Fruit fly (Drosophila melanogaster) whole organism, embryonic: Measurements from ENCODE around the gene CG34162.

Experiments used
- ATbp ChIP-seq: fragments of 200-800 bp; sonication (Bioruptor generic); optimal IDR thresholded peaks from 2 replicates; lab custom pipeline; 2017; ENCODE audit warnings: missing biosample characterization, mild to moderate bottlenecking, missing genetic modification characterization, missing genetic modification reagents
- Atf3 ChIP-seq: fragments of 200-800 bp; sonication (Bioruptor generic); optimal IDR thresholded peaks from 3 replicates; lab custom pipeline; 2016; ENCODE audit warnings: missing biosample characterization, missing genetic modification characterization
- CG13123 ChIP-seq: fragments of 200-800 bp; sonication (Bioruptor generic); optimal IDR thresholded peaks from 2 replicates; lab custom pipeline; 2016; ENCODE audit warnings: missing biosample characterization, missing genetic modification characterization
- CG1529 ChIP-seq: fragments of 200-800 bp; sonication (Bioruptor generic); optimal IDR thresholded peaks from 3 replicates; lab custom pipeline; 2018; ENCODE audit warnings: missing biosample characterization, missing genetic modification characterization
- CG15696 ChIP-seq: fragments of 200-800 bp; sonication (Bioruptor generic); optimal IDR thresholded peaks from 2 replicates; lab custom pipeline; 2019; ENCODE audit warnings: missing biosample characterization, mild to moderate bottlenecking, missing genetic modification characterization, moderate library complexity
- CG17186 ChIP-seq: fragments of 200-800 bp; sonication (Bioruptor generic); optimal IDR thresholded peaks from 3 replicates; lab custom pipeline; 2017; ENCODE audit warnings: missing biosample characterization, missing genetic modification reagents, missing genetic modification characterization
- CG18262 ChIP-seq: fragments of 200-800 bp; optimal IDR thresholded peaks from 3 replicates; lab custom pipeline; 2019; ENCODE audit warnings: missing biosample characterization, mild to moderate bottlenecking, missing genetic modification characterization, moderate library complexity
- CG31388 ChIP-seq: fragments of 200-800 bp; sonication (Bioruptor generic); optimal IDR thresholded peaks from 2 replicates; lab custom pipeline; 2016; ENCODE audit warnings: missing biosample characterization, missing genetic modification characterization
- CG32532 ChIP-seq: fragments of 200-800 bp; sonication (Bioruptor generic); IDR thresholded peaks from 2 replicates; pipeline ENCODE4 v1.3.6; 2022; ENCODE audit warnings: missing biosample characterization, missing genetic modification characterization
- CG32767 ChIP-seq: fragments of 200-800 bp; sonication (Bioruptor generic); IDR thresholded peaks from 2 replicates; pipeline ENCODE4 v1.3.6; 2022; ENCODE audit warnings: missing biosample characterization, missing genetic modification characterization
- CG32772 ChIP-seq: fragments of 200-800 bp; sonication (Bioruptor generic); IDR thresholded peaks from 2 replicates; pipeline ENCODE4 v1.3.6; 2022; ENCODE audit warnings: missing biosample characterization, missing genetic modification characterization
- CG3995 ChIP-seq: fragments of 200-800 bp; sonication (Bioruptor generic); optimal IDR thresholded peaks from 3 replicates; lab custom pipeline; 2016; ENCODE audit warnings: missing biosample characterization, missing genetic modification characterization
- CG4328 ChIP-seq: fragments of 200-800 bp; sonication (Bioruptor generic); optimal IDR thresholded peaks from 3 replicates; lab custom pipeline; 2017; ENCODE audit warnings: missing biosample characterization, missing genetic modification reagents, missing genetic modification characterization
- CG4707 ChIP-seq: fragments of 200-800 bp; sonication (Bioruptor generic); optimal IDR thresholded peaks from 2 replicates; lab custom pipeline; 2018; ENCODE audit warnings: missing biosample characterization, mild to moderate bottlenecking, missing genetic modification characterization, moderate library complexity
- CG6683 ChIP-seq: fragments of 200-800 bp; sonication (Bioruptor generic); optimal IDR thresholded peaks from 2 replicates; lab custom pipeline; 2017; ENCODE audit warnings: missing biosample characterization, mild to moderate bottlenecking, missing genetic modification characterization, missing genetic modification reagents
- CG9876 ChIP-seq: fragments of 200-800 bp; sonication (Bioruptor generic); optimal IDR thresholded peaks from 2 replicates; lab custom pipeline; 2016; ENCODE audit warnings: missing biosample characterization, missing genetic modification characterization
- CkIIα-i1 ChIP-seq: fragments of 200-800 bp; sonication (Bioruptor generic); IDR thresholded peaks from 2 replicates; pipeline ENCODE4 v1.3.6; 2022; ENCODE audit warnings: missing biosample characterization, missing genetic modification characterization
- D19A ChIP-seq: fragments of 200-800 bp; optimal IDR thresholded peaks from 3 replicates; lab custom pipeline; 2019; ENCODE audit warnings: missing biosample characterization, mild to moderate bottlenecking, missing genetic modification characterization, moderate library complexity
- Dfd ChIP-seq, 2 experiments: fragments of >200 bp; optimal IDR thresholded peaks; 2 replicates each; lab custom pipeline; 2017; ENCODE audit warnings: missing biosample characterization in 2 of 2, missing genetic modification characterization in 2 of 2
- Dip2 ChIP-seq: fragments of 200-800 bp; sonication (Bioruptor generic); IDR thresholded peaks from 2 replicates; pipeline ENCODE4 v1.3.6; 2022; ENCODE audit warnings: missing biosample characterization, missing genetic modification characterization
- Dll ChIP-seq: fragments of 200-800 bp; sonication (Bioruptor generic); IDR thresholded peaks from 4 replicates; pipeline ENCODE4 v1.3.6; 2022; ENCODE audit warnings: missing biosample characterization, missing genetic modification characterization; ENCODE audit not compliant: partially characterized antibody
- ERR ChIP-seq: fragments of 200-800 bp; sonication (Bioruptor generic); optimal IDR thresholded peaks from 2 replicates; lab custom pipeline; 2016; ENCODE audit warnings: missing biosample characterization, missing genetic modification characterization
- HHEX ChIP-seq: fragments of 200-800 bp; sonication (Bioruptor generic); optimal IDR thresholded peaks from 3 replicates; lab custom pipeline; 2017; ENCODE audit warnings: missing biosample characterization, mild to moderate bottlenecking, missing genetic modification characterization, missing genetic modification reagents
- Hsf ChIP-seq: fragments of 200-800 bp; sonication (Bioruptor generic); optimal IDR thresholded peaks from 3 replicates; lab custom pipeline; 2016; ENCODE audit warnings: missing biosample characterization, missing genetic modification characterization
- Max ChIP-seq: fragments of 200-800 bp; sonication (Bioruptor generic); optimal IDR thresholded peaks from 2 replicates; lab custom pipeline; 2016; ENCODE audit warnings: missing biosample characterization, mild to moderate bottlenecking, missing genetic modification characterization
- PHDP ChIP-seq: fragments of 200-800 bp; sonication (Bioruptor generic); optimal IDR thresholded peaks from 3 replicates; lab custom pipeline; 2018; ENCODE audit warnings: missing biosample characterization, mild to moderate bottlenecking, missing genetic modification characterization, moderate library complexity
- Sry-β ChIP-seq: fragments of 200-800 bp; sonication (Bioruptor generic); optimal IDR thresholded peaks from 2 replicates; lab custom pipeline; 2018; ENCODE audit warnings: missing biosample characterization, mild to moderate bottlenecking, missing genetic modification characterization, moderate library complexity
- Vsx1 ChIP-seq: fragments of 200-800 bp; sonication (Bioruptor generic); optimal IDR thresholded peaks from 2 replicates; lab custom pipeline; 2017; ENCODE audit warnings: missing biosample characterization, mild to moderate bottlenecking, missing genetic modification characterization, missing genetic modification reagents
- aop ChIP-seq: fragments of 200-800 bp; sonication (Bioruptor generic); IDR thresholded peaks from 2 replicates; pipeline ENCODE4 v1.3.6; 2022; ENCODE audit warnings: missing biosample characterization, missing genetic modification characterization
- ato ChIP-seq: fragments of 200-800 bp; sonication (Bioruptor generic); IDR thresholded peaks from 2 replicates; pipeline ENCODE4 v1.3.6; 2022; ENCODE audit warnings: missing biosample characterization, missing genetic modification characterization; ENCODE audit not compliant: partially characterized antibody
- bcd ChIP-seq: fragments of 200-800 bp; sonication (Bioruptor generic); optimal IDR thresholded peaks from 2 replicates; lab custom pipeline; 2017; ENCODE audit warnings: missing biosample characterization, mild to moderate bottlenecking, missing genetic modification characterization
- bigmax ChIP-seq: fragments of 200-800 bp; sonication (Bioruptor generic); optimal IDR thresholded peaks from 2 replicates; lab custom pipeline; 2018; ENCODE audit warnings: missing biosample characterization, mild to moderate bottlenecking, missing genetic modification characterization
- br ChIP-seq: fragments of >200 bp; optimal IDR thresholded peaks from 2 replicates; lab custom pipeline; 2017
- caup ChIP-seq: fragments of 200-800 bp; sonication (Bioruptor generic); optimal IDR thresholded peaks from 3 replicates; lab custom pipeline; 2017; ENCODE audit warnings: missing biosample characterization, mild to moderate bottlenecking, missing genetic modification characterization, moderate library complexity; ENCODE audit not compliant: severe bottlenecking
- emc ChIP-seq: fragments of 200-800 bp; sonication (Bioruptor generic); optimal IDR thresholded peaks from 2 replicates; lab custom pipeline; 2016; ENCODE audit warnings: missing biosample characterization, missing genetic modification characterization
- eve ChIP-seq, 2 experiments: fragments of >200 bp; optimal IDR thresholded peaks; 2 replicates each; lab custom pipeline; 2017; ENCODE audit warnings: missing biosample characterization in 2 of 2, missing genetic modification characterization in 2 of 2
- fd3F ChIP-seq: fragments of 200-800 bp; sonication (Bioruptor generic); optimal IDR thresholded peaks from 2 replicates; lab custom pipeline; 2018; ENCODE audit warnings: missing biosample characterization, mild to moderate bottlenecking, missing genetic modification characterization, moderate library complexity
- gt ChIP-seq: fragments of 200-800 bp; sonication (Bioruptor generic); IDR thresholded peaks from 2 replicates; pipeline ENCODE4 v1.3.6; 2022; ENCODE audit warnings: missing biosample characterization, missing genetic modification characterization
- nmo ChIP-seq: fragments of 200-800 bp; sonication (Bioruptor generic); optimal IDR thresholded peaks from 2 replicates; lab custom pipeline; 2018; ENCODE audit warnings: missing biosample characterization, mild to moderate bottlenecking, missing genetic modification characterization, moderate library complexity
- peb ChIP-seq: fragments of 200-800 bp; sonication (Bioruptor generic); IDR thresholded peaks from 2 replicates; pipeline ENCODE4 v1.3.6; 2022; ENCODE audit warnings: missing biosample characterization, missing genetic modification characterization
- pfk ChIP-seq: fragments of 200-800 bp; sonication (Bioruptor generic); optimal IDR thresholded peaks from 2 replicates; lab custom pipeline; 2018; ENCODE audit warnings: missing biosample characterization, mild to moderate bottlenecking, missing genetic modification characterization, moderate library complexity
- phol ChIP-seq: fragments of 200-800 bp; sonication (Bioruptor generic); optimal IDR thresholded peaks from 3 replicates; lab custom pipeline; 2018; ENCODE audit warnings: missing biosample characterization, mild to moderate bottlenecking, missing genetic modification characterization, moderate library complexity
- run ChIP-seq: fragments of 200-800 bp; sonication (Bioruptor generic); optimal IDR thresholded peaks from 3 replicates; lab custom pipeline; 2018; ENCODE audit warnings: missing biosample characterization, mild to moderate bottlenecking, missing genetic modification characterization
- salm ChIP-seq: fragments of 200-800 bp; sonication (Bioruptor generic); optimal IDR thresholded peaks from 2 replicates; lab custom pipeline; 2018; ENCODE audit warnings: missing biosample characterization, mild to moderate bottlenecking, missing genetic modification characterization
- sens-2 ChIP-seq: fragments of 200-800 bp; sonication (Bioruptor generic); IDR thresholded peaks from 2 replicates; pipeline ENCODE4 v1.3.6; 2022; ENCODE audit warnings: missing biosample characterization, missing genetic modification characterization
- slbo ChIP-seq: fragments of 200-800 bp; sonication (Bioruptor generic); IDR thresholded peaks from 2 replicates; pipeline ENCODE4 v1.3.6; 2022; ENCODE audit warnings: missing biosample characterization, missing genetic modification characterization
- stc ChIP-seq: fragments of 200-800 bp; sonication (Bioruptor generic); IDR thresholded peaks from 2 replicates; pipeline ENCODE4 v1.3.6; 2022; ENCODE audit warnings: missing biosample characterization, missing genetic modification characterization
- vvl ChIP-seq: fragments of 200-800 bp; sonication (Bioruptor generic); IDR thresholded peaks from 2 replicates; pipeline ENCODE4 v1.3.6; 2022; ENCODE audit warnings: missing biosample characterization, missing genetic modification characterization
- wek ChIP-seq: fragments of 200-800 bp; sonication (Bioruptor generic); optimal IDR thresholded peaks from 3 replicates; lab custom pipeline; 2018; ENCODE audit warnings: missing biosample characterization, mild to moderate bottlenecking, missing genetic modification characterization, moderate library complexity
- yki ChIP-seq: fragments of >200 bp; optimal IDR thresholded peaks from 3 replicates; lab custom pipeline; 2018

Gene CG34162

DNA sequence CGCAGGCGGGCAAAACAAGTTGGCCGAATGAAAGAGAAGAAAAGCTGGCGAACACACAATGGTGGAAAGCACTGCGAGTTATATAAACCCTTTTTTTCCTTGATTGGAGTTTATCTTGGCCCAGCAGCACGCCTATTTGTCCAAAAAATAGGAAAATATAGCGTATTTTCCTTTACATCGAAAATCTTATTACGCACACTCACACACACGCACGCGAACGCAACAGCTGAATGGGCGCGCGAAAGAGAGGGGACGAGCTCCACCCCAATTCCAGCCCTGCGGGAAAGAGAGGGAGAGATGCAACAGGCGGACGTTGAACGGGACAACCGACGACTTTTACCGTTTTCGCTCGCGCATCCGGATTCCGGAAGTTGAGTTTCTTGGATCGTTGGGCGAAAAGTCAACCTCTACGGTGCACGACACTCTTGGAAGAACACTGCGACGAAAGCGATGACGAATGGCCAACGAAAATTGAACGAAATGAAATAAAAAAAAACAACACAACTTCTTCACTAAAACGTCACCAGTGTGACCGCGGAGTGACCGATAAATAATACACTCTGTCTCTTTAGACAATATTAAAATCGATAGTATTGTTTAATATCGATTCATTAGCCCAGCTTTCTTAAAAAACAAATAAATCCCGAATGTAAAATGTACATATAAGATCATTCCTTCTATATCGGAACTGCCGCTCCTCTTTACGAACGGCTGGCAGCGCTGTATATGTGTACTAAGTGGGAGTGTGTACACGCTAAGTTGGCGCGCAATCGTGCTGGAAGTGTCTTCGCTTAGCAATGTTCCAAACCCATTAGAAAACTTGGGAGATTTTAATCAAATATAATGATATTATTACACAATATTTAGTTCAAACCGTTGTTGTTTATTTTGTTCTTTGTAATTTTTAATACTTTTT is 14.8 kb upstream of the CG34162 start, which contains the start of the genes Dlg5 and CG4970 (continued):
- no peak for TF ChIP-seq CG18262
- no peak for TF ChIP-seq PHDP (tag; lab: Kevin White, UChicago)
- no peak for TF ChIP-seq CG15696 (tag; lab: Kevin White, UChicago)
- TF ChIP-seq br (lab: Kevin White, UChicago), result no peak
- TF ChIP-seq sens-2 (GFP tag; lab: Robert Waterston, UW), result no peak
- no peak for TF ChIP-seq Dfd (GFP tag; optimal IDR thresholded peaks at IDR 0.05; lab: Kevin White, UChicago)
- no peak for TF ChIP-seq Vsx1 (GFP tag; lab: Kevin White, UChicago)
- TF ChIP-seq CG4707 (GFP tag; lab: Kevin White, UChicago), result no peak
- TF ChIP-seq CG6683 (GFP tag; lab: Kevin White, UChicago), result no peak
- peak; percentile 80 for TF ChIP-seq Dll (GFP tag; lab: Robert Waterston, UW)
- TF ChIP-seq peb (GFP tag; lab: Robert Waterston, UW), result no peak
- TF ChIP-seq bigmax (GFP tag; lab: Kevin White, UChicago), result no peak
- peak; percentile 15; the same call in 1 of the 2 replicates for TF ChIP-seq ato (GFP tag; lab: Robert Waterston, UW)
- TF ChIP-seq emc (GFP tag; lab: Kevin White, UChicago), result no peak
- TF ChIP-seq fd3F (GFP tag; lab: Kevin White, UChicago), result no peak
- TF ChIP-seq stc, result no peak
- TF ChIP-seq wek (GFP tag; lab: Kevin White, UChicago), result no peak
- TF ChIP-seq HHEX (GFP tag; lab: Kevin White, UChicago), result no peak
- TF ChIP-seq CG1529 (GFP tag; lab: Kevin White, UChicago), result no peak
- TF ChIP-seq ERR (GFP tag; lab: Kevin White, UChicago), result no peak
- TF ChIP-seq CG3995, result peak; percentile 12
- no peak for TF ChIP-seq CG31388 (GFP tag; lab: Kevin White, UChicago)
- TF ChIP-seq CkIIα-i1 (GFP tag; lab: Robert Waterston, UW), result no peak
- no peak for TF ChIP-seq caup
- TF ChIP-seq slbo (GFP tag; lab: Robert Waterston, UW), result no peak; the same call in 1 of the 2 replicates
- no peak for TF ChIP-seq salm
- no peak for TF ChIP-seq Max (GFP tag; lab: Kevin White, UChicago)
- TF ChIP-seq nmo, result peak; percentile 17
- TF ChIP-seq CG32532, result no peak
- TF ChIP-seq CG32767, result no peak
- TF ChIP-seq CG13123 (GFP tag; lab: Kevin White, UChicago), result no peak
- TF ChIP-seq phol (tag; lab: Kevin White, UChicago), result no peak
- TF ChIP-seq Dip2 (GFP tag; lab: Robert Waterston, UW), result no peak
- TF ChIP-seq aop (GFP tag; lab: Robert Waterston, UW), result peak; percentile 38; the same call in 1 of the 2 replicates
- no peak for TF ChIP-seq pfk (GFP tag; lab: Kevin White, UChicago)
- TF ChIP-seq Sry-β (GFP tag; lab: Kevin White, UChicago), result no peak
- TF ChIP-seq CG4328 (GFP tag; lab: Kevin White, UChicago), result no peak
- no peak for TF ChIP-seq CG9876
- TF ChIP-seq run (tag; lab: Kevin White, UChicago), result no peak
- no peak for TF ChIP-seq gt (GFP tag; lab: Robert Waterston, UW)
- no peak for TF ChIP-seq D19A (tag; lab: Kevin White, UChicago)
- TF ChIP-seq ATbp, result no peak
- TF ChIP-seq bcd (GFP tag; lab: Kevin White, UChicago), result no peak
- peak; percentile 23 for TF ChIP-seq Hsf (GFP tag; lab: Kevin White, UChicago)
- TF ChIP-seq yki (lab: Kevin White, UChicago), result no peak
- peak; percentile 56; the same call in 1 of the 2 replicates for TF ChIP-seq CG32772 (GFP tag; lab: Robert Waterston, UW)
- peak; percentile 76 for TF ChIP-seq CG17186 (GFP tag; lab: Kevin White, UChicago)
- no peak for TF ChIP-seq Atf3 (GFP tag; lab: Kevin White, UChicago)
- no peak for TF ChIP-seq eve (GFP tag; optimal IDR thresholded peaks at IDR 0.05; lab: Kevin White, UChicago)
- no peak; the same call in 1 of the 2 replicates for TF ChIP-seq vvl (GFP tag; lab: Robert Waterston, UW)
